Worm (Caenorhabditis elegans) whole organism, mixed stage, embryonic: ENCODE results near the gene F49E8.8.

ENCODE experiments used
- bed-3 ChIP-seq: fragments of 200-800 bp; sonication (Bioruptor generic); optimal IDR thresholded peaks from 3 replicates; lab custom pipeline; 2018; ENCODE audit warnings: mild to moderate bottlenecking, missing genetic modification characterization, moderate library complexity, missing compliant biosample characterization
- blmp-1 ChIP-seq: fragments of 150-350 bp; optimal IDR thresholded peaks from 2 replicates; lab custom pipeline; 2014; ENCODE audit warnings: missing biosample characterization, missing genetic modification characterization
- ceh-39 ChIP-seq: fragments of 150-350 bp; optimal IDR thresholded peaks from 2 replicates; lab custom pipeline; 2014; ENCODE audit warnings: missing biosample characterization, missing genetic modification characterization
- ceh-43 ChIP-seq: fragments of 200-800 bp; sonication (Bioruptor generic); optimal IDR thresholded peaks from 2 replicates; lab custom pipeline; 2018; ENCODE audit warnings: mild to moderate bottlenecking, missing genetic modification characterization, moderate library complexity, missing compliant biosample characterization
- ceh-83 ChIP-seq: fragments of 200-800 bp; sonication (Bioruptor generic); optimal IDR thresholded peaks from 2 replicates; lab custom pipeline; 2018; ENCODE audit warnings: mild to moderate bottlenecking, missing genetic modification characterization, missing compliant biosample characterization
- ces-1 ChIP-seq: fragments of 150-350 bp; optimal IDR thresholded peaks from 2 replicates; lab custom pipeline; 2014; ENCODE audit warnings: missing biosample characterization, missing genetic modification reagents, missing genetic modification characterization
- cnd-1 ChIP-seq: fragments of 200-800 bp; sonication (Bioruptor generic); optimal IDR thresholded peaks from 2 replicates; lab custom pipeline; 2018; ENCODE audit warnings: mild to moderate bottlenecking, missing genetic modification characterization, missing compliant biosample characterization
- elt-1 ChIP-seq: sonication (generic microtip); optimal IDR thresholded peaks from 2 replicates; lab custom pipeline; 2017; ENCODE audit warnings: missing genetic modification characterization, mild to moderate bottlenecking, missing compliant biosample characterization, antibody characterized with exemption, moderate library complexity, borderline replicate concordance; ENCODE audit not compliant: insufficient read depth
- elt-3 ChIP-seq: fragments of 150-350 bp; optimal IDR thresholded peaks from 2 replicates; lab custom pipeline; 2014; ENCODE audit warnings: missing biosample characterization, missing genetic modification characterization
- flh-1 ChIP-seq: fragments of 200-800 bp; sonication (Bioruptor generic); optimal IDR thresholded peaks from 2 replicates; lab custom pipeline; 2018; ENCODE audit warnings: mild to moderate bottlenecking, missing genetic modification characterization, moderate library complexity, missing compliant biosample characterization
- hlh-1 ChIP-seq: fragments of 150-350 bp; optimal IDR thresholded peaks from 2 replicates; lab custom pipeline; 2014; ENCODE audit warnings: missing biosample characterization, missing genetic modification reagents, missing genetic modification characterization
- lin-13 ChIP-seq: fragments of 150-350 bp; optimal IDR thresholded peaks from 2 replicates; lab custom pipeline; 2014; ENCODE audit warnings: missing biosample characterization, missing genetic modification characterization
- lsy-2 ChIP-seq: fragments of 150-350 bp; optimal IDR thresholded peaks from 2 replicates; lab custom pipeline; 2014; ENCODE audit warnings: missing biosample characterization, missing genetic modification characterization
- mab-5 ChIP-seq: fragments of 150-350 bp; optimal IDR thresholded peaks from 2 replicates; lab custom pipeline; 2014; ENCODE audit warnings: missing biosample characterization, missing genetic modification characterization
- mep-1 ChIP-seq: fragments of 150-350 bp; optimal IDR thresholded peaks from 2 replicates; lab custom pipeline; 2017; ENCODE audit warnings: missing biosample characterization, missing genetic modification reagents, missing genetic modification characterization, inconsistent platforms
- mls-2 ChIP-seq: sonication (generic microtip); optimal IDR thresholded peaks from 2 replicates; lab custom pipeline; 2016; ENCODE audit warnings: mild to moderate bottlenecking, missing genetic modification characterization, moderate library complexity, missing compliant biosample characterization
- nhr-12 ChIP-seq: fragments of 150-350 bp; optimal IDR thresholded peaks from 2 replicates; lab custom pipeline; 2014; ENCODE audit warnings: missing biosample characterization, missing genetic modification characterization
- nhr-2 ChIP-seq: fragments of 150-350 bp; optimal IDR thresholded peaks from 2 replicates; lab custom pipeline; 2014; ENCODE audit warnings: missing biosample characterization, missing genetic modification characterization
- nhr-237 ChIP-seq: fragments of 150-350 bp; optimal IDR thresholded peaks from 2 replicates; lab custom pipeline; 2014; ENCODE audit warnings: missing biosample characterization, missing genetic modification characterization
- nhr-28 ChIP-seq: fragments of 150-350 bp; optimal IDR thresholded peaks from 2 replicates; lab custom pipeline; 2014; ENCODE audit warnings: missing biosample characterization, missing genetic modification characterization
- pha-4 ChIP-seq: fragments of 150-350 bp; optimal IDR thresholded peaks from 2 replicates; lab custom pipeline; 2018; ENCODE audit warnings: missing biosample characterization, missing genetic modification reagents, missing genetic modification characterization
- sem-2 ChIP-seq: fragments of 200-800 bp; sonication (Bioruptor generic); optimal IDR thresholded peaks from 2 replicates; lab custom pipeline; 2018; ENCODE audit warnings: mild to moderate bottlenecking, missing genetic modification characterization, missing compliant biosample characterization
- snpc-4 ChIP-seq: fragments of 150-350 bp; optimal IDR thresholded peaks from 2 replicates; lab custom pipeline; 2014; ENCODE audit warnings: missing biosample characterization, missing genetic modification characterization
- tbx-8 ChIP-seq: fragments of 200-800 bp; sonication (Bioruptor generic); optimal IDR thresholded peaks from 2 replicates; lab custom pipeline; 2018; ENCODE audit warnings: mild to moderate bottlenecking, missing genetic modification characterization, moderate library complexity, missing compliant biosample characterization
- unc-120 ChIP-seq: sonication (generic microtip); optimal IDR thresholded peaks from 2 replicates; lab custom pipeline; 2017; ENCODE audit warnings: missing genetic modification characterization, missing compliant biosample characterization; ENCODE audit not compliant: poor library complexity, severe bottlenecking
- unc-39 ChIP-seq: fragments of 150-350 bp; optimal IDR thresholded peaks from 2 replicates; lab custom pipeline; 2014; ENCODE audit warnings: missing biosample characterization, missing genetic modification characterization
- unc-62 ChIP-seq: fragments of 150-350 bp; optimal IDR thresholded peaks from 2 replicates; lab custom pipeline; 2014; ENCODE audit warnings: missing biosample characterization, missing genetic modification reagents, missing genetic modification characterization
- zip-8 ChIP-seq: fragments of 150-350 bp; optimal IDR thresholded peaks from 2 replicates; lab custom pipeline; 2014; ENCODE audit warnings: missing biosample characterization, missing genetic modification characterization
- ztf-11 ChIP-seq: fragments of 150-350 bp; optimal IDR thresholded peaks from 2 replicates; lab custom pipeline; 2014; ENCODE audit warnings: missing biosample characterization, missing genetic modification characterization

The F49E8.8 gene

ce11 chrIV:7556265-7556866 is at the start of gene F49E8.8, which contains the start of the genes F49E8.7 and nprl-2:
TSS of gene F49E8.8 (plus strand) at chrIV:7556637.
TSS of gene F49E8.7 (minus strand) at chrIV:7556365.
TSS of gene nprl-2 (plus strand) at chrIV:7556816.
- TF ChIP-seq snpc-4 (no peak), ceh-83 (GFP tag; lab: Kevin White, UChicago) (no peak), blmp-1 (no peak), lin-13 (no peak), nhr-2 (tag; lab: Kevin White, UChicago) (no peak)

ce11 chrIV:7506711-7507110 is 49.7 kb upstream of the F49E8.8 start:
- no peak for TF ChIP-seq mep-1 (tag; lab: Kevin White, UChicago)
- no peak for TF ChIP-seq unc-39
- TF ChIP-seq tbx-8: no peak
- no peak for TF ChIP-seq mab-5 (tag; lab: Kevin White, UChicago)
- no peak for TF ChIP-seq zip-8 (tag; lab: Kevin White, UChicago)
- no peak for TF ChIP-seq blmp-1
- no peak for TF ChIP-seq ceh-43 (GFP tag; lab: Kevin White, UChicago)
- no peak for TF ChIP-seq bed-3 (GFP tag; lab: Kevin White, UChicago)
- TF ChIP-seq hlh-1 (tag; lab: Kevin White, UChicago): no peak
- no peak for TF ChIP-seq sem-2
- no peak for TF ChIP-seq elt-1 (tag; lab: Kevin White, UChicago)
- TF ChIP-seq ces-1: no peak
- TF ChIP-seq unc-62 (GFP tag; lab: Kevin White, UChicago): no peak
- TF ChIP-seq unc-120: no peak
- TF ChIP-seq flh-1 (GFP tag; lab: Kevin White, UChicago): no peak
- no peak for TF ChIP-seq ztf-11 (tag; lab: Kevin White, UChicago)
- TF ChIP-seq ceh-83 (GFP tag; lab: Kevin White, UChicago): no peak
- no peak for TF ChIP-seq lin-13

ce11 chrIV:7507305-7507704 is 49.1 kb upstream of the F49E8.8 start:
- TF ChIP-seq elt-1 (tag; lab: Kevin White, UChicago): no peak
- no peak for TF ChIP-seq mep-1 (tag; lab: Kevin White, UChicago)
- TF ChIP-seq ces-1: no peak
- no peak for TF ChIP-seq cnd-1 (tag; lab: Kevin White, UChicago)
- no peak for TF ChIP-seq elt-3
- no peak for TF ChIP-seq nhr-28 (tag; lab: Kevin White, UChicago)
- no peak for TF ChIP-seq ceh-39 (tag; lab: Kevin White, UChicago)
- TF ChIP-seq nhr-237 (tag; lab: Kevin White, UChicago): no peak
- no peak for TF ChIP-seq mls-2 (tag; lab: Kevin White, UChicago)
- TF ChIP-seq ceh-83 (GFP tag; lab: Kevin White, UChicago): no peak
- TF ChIP-seq pha-4 (tag; lab: Kevin White, UChicago): no peak

- TF ChIP-seq cnd-1 (tag; lab: Kevin White, UChicago): no peak
- peak; percentile 14 for TF ChIP-seq hlh-1 (tag; lab: Kevin White, UChicago)
- peak; percentile 72 for TF ChIP-seq nhr-237 (tag; lab: Kevin White, UChicago)
- TF ChIP-seq mep-1 (tag; lab: Kevin White, UChicago): peak; percentile 47
Measured at ce11 chrIV:7507841-7508509, 48.5 kb upstream of the F49E8.8 start, which contains the start of the genes vdac-1 and R05G6.5. TSS of gene vdac-1 (minus strand) at chrIV:7507891. TSS of gene R05G6.5 (plus strand) at chrIV:7508367.

ce11 chrIV:7508850-7509249 is 47.6 kb upstream of the F49E8.8 start:
- TF ChIP-seq lsy-2 (peak; percentile 73), ceh-39 (tag; lab: Kevin White, UChicago) (no peak)

- TF ChIP-seq unc-120 (no peak), elt-1 (tag; lab: Kevin White, UChicago) (no peak), nhr-237 (tag; lab: Kevin White, UChicago) (no peak), unc-39 (no peak), ceh-39 (tag; lab: Kevin White, UChicago) (no peak), nhr-12 (no peak)
Measured at ce11 chrIV:7510829-7511228, 45.6 kb upstream of the F49E8.8 start.
